Fruit fly (Drosophila melanogaster): ENCODE results near the gene CG13609.
A peak's percentile ranks its signal among the peaks of the same experiment; 100 is the strongest.

dm6 chr3R:24252494-24252893 is 25.7 kb downstream of the CG13609 start, which contains the start of gene beta-PheRS:
- TF ChIP-seq Mio (GFP tag; optimal IDR thresholded peaks at IDR 0.05) (no peak), Jra (GFP tag; optimal IDR thresholded peaks at IDR 0.05) (no peak), Hr83 (GFP tag; optimal IDR thresholded peaks at IDR 0.05; ENCODE audit: poor library complexity, severe bottlenecking) (peak; percentile 60), psq (GFP tag; optimal IDR thresholded peaks at IDR 0.05) (peak; percentile 24), CG9705 (GFP tag; optimal IDR thresholded peaks at IDR 0.05) (peak; percentile 10), dsf (GFP tag; optimal IDR thresholded peaks at IDR 0.05; ENCODE audit: borderline replicate concordance) (no peak), ey (GFP tag; optimal IDR thresholded peaks at IDR 0.05) (peak; percentile 23), Myc (optimal IDR thresholded peaks at IDR 0.05) (no peak), h (GFP tag; optimal IDR thresholded peaks at IDR 0.05) (no peak), br (GFP tag; optimal IDR thresholded peaks at IDR 0.05) (no peak)

Measured in whole organism, wandering third instar larva.